Fruit fly (Drosophila melanogaster) whole organism, embryonic: Measurements from ENCODE around the gene RabX6.
A peak's percentile ranks its signal among the peaks of the same experiment; 100 is the strongest.

Experiments
- Adf1 ChIP-seq: fragments of 200-800 bp; sonication (Bioruptor generic); IDR thresholded peaks from 2 replicates; pipeline ENCODE4 v1.3.6; 2022; ENCODE audit warnings: missing biosample characterization, missing genetic modification characterization
- Awh ChIP-seq: fragments of 200-800 bp; sonication (Bioruptor generic); IDR thresholded peaks from 2 replicates; pipeline ENCODE4, ENCODE4 v1.3.6; 2022; ENCODE audit warnings: missing biosample characterization, missing genetic modification characterization
- Bgb ChIP-seq: fragments of 200-800 bp; sonication (Bioruptor generic); IDR thresholded peaks from 2 replicates; pipeline ENCODE4 v1.3.6; 2022; ENCODE audit warnings: missing biosample characterization, missing genetic modification characterization; ENCODE audit not compliant: partially characterized antibody
- CG1024 ChIP-seq: fragments of 200-800 bp; sonication (Bioruptor generic); IDR thresholded peaks from 2 replicates; pipeline ENCODE4 v1.3.6; 2022; ENCODE audit warnings: missing biosample characterization, missing genetic modification characterization
- CG10321 ChIP-seq: fragments of 200-800 bp; sonication (Bioruptor generic); IDR thresholded peaks from 2 replicates; pipeline ENCODE4 v1.3.6; 2022; ENCODE audit warnings: missing biosample characterization, missing genetic modification characterization
- CG11504 ChIP-seq: fragments of 200-800 bp; sonication (Bioruptor generic); optimal IDR thresholded peaks from 3 replicates; lab custom pipeline; 2019; ENCODE audit warnings: missing biosample characterization, mild to moderate bottlenecking, missing genetic modification characterization, moderate library complexity
- CG11560 ChIP-seq: fragments of 200-800 bp; sonication (Bioruptor generic); IDR thresholded peaks from 3 replicates; pipeline ENCODE4 v1.3.6; 2022; ENCODE audit warnings: missing biosample characterization, missing genetic modification characterization
- CG12299 ChIP-seq: fragments of 200-800 bp; sonication (Bioruptor generic); optimal IDR thresholded peaks from 2 replicates; lab custom pipeline; 2018; ENCODE audit warnings: missing biosample characterization, mild to moderate bottlenecking, missing genetic modification characterization
- CG12769 ChIP-seq: fragments of 200-800 bp; sonication (Bioruptor generic); optimal IDR thresholded peaks from 2 replicates; lab custom pipeline; 2019; ENCODE audit warnings: missing biosample characterization, mild to moderate bottlenecking, missing genetic modification characterization, moderate library complexity
- CG14710 ChIP-seq: fragments of 200-800 bp; sonication (Bioruptor generic); optimal IDR thresholded peaks from 3 replicates; lab custom pipeline; 2019; ENCODE audit warnings: missing biosample characterization, mild to moderate bottlenecking, missing genetic modification characterization, moderate library complexity
- CG15479 ChIP-seq: fragments of 200-800 bp; sonication (Bioruptor generic); optimal IDR thresholded peaks from 3 replicates; lab custom pipeline; 2019; ENCODE audit warnings: missing biosample characterization, mild to moderate bottlenecking, missing genetic modification characterization, moderate library complexity
- CG18599 ChIP-seq: fragments of 200-800 bp; sonication (Bioruptor generic); optimal IDR thresholded peaks from 3 replicates; lab custom pipeline; 2017; ENCODE audit warnings: missing biosample characterization, missing genetic modification characterization, mild to moderate bottlenecking, moderate library complexity, missing genetic modification reagents
- CG2678 ChIP-seq: fragments of 200-800 bp; sonication (Bioruptor generic); optimal IDR thresholded peaks from 3 replicates; lab custom pipeline; 2019; ENCODE audit warnings: missing biosample characterization, mild to moderate bottlenecking, missing genetic modification characterization, moderate library complexity
- CG5245 ChIP-seq: fragments of 200-800 bp; sonication (Bioruptor generic); optimal IDR thresholded peaks from 3 replicates; lab custom pipeline; 2016; ENCODE audit warnings: missing biosample characterization, missing genetic modification characterization
- CG5953 ChIP-seq: fragments of 200-800 bp; sonication (Bioruptor generic); IDR thresholded peaks from 2 replicates; pipeline ENCODE4 v1.3.6; 2022; ENCODE audit warnings: missing biosample characterization, missing genetic modification characterization
- CG6272 ChIP-seq: fragments of 200-800 bp; sonication (Bioruptor generic); IDR thresholded peaks from 2 replicates; pipeline ENCODE4 v1.3.6; 2022; ENCODE audit warnings: missing biosample characterization, missing genetic modification characterization
- CG8290 ChIP-seq, 3 experiments: fragments of 200-800 bp; sonication (Bioruptor generic); optimal IDR thresholded peaks; 2 replicates each; lab custom pipeline; 2016 to 2019; ENCODE audit warnings: missing biosample characterization in 3 of 3, missing genetic modification characterization in 3 of 3, mild to moderate bottlenecking in 2 of 3, moderate library complexity in 1 of 3
- CG8765 ChIP-seq: fragments of 200-800 bp; sonication (Bioruptor generic); IDR thresholded peaks from 2 replicates; pipeline ENCODE4 v1.3.6; 2022; ENCODE audit warnings: missing biosample characterization, missing genetic modification characterization
- CG9437 ChIP-seq: fragments of 200-800 bp; sonication (Bioruptor generic); optimal IDR thresholded peaks from 2 replicates; lab custom pipeline; 2018; ENCODE audit warnings: missing biosample characterization, mild to moderate bottlenecking, missing genetic modification characterization
- Dbx ChIP-seq: fragments of 200-800 bp; sonication (Bioruptor generic); IDR thresholded peaks from 3 replicates; pipeline ENCODE4 v1.3.6; 2022; ENCODE audit warnings: missing biosample characterization, missing genetic modification characterization
- HLHmδ ChIP-seq: fragments of 200-800 bp; sonication (Bioruptor generic); optimal IDR thresholded peaks from 2 replicates; lab custom pipeline; 2018; ENCODE audit warnings: missing biosample characterization, mild to moderate bottlenecking, missing genetic modification characterization, moderate library complexity
- Hr3 ChIP-seq: fragments of 200-800 bp; sonication (Bioruptor generic); optimal IDR thresholded peaks from 3 replicates; lab custom pipeline; 2016; ENCODE audit warnings: missing biosample characterization, missing genetic modification characterization
- Hr78 ChIP-seq, 2 experiments: fragments of 200-800 bp in 1 of 2; fragments of >200 bp in 1 of 2; sonication (Bioruptor generic) in 1 of 2; optimal IDR thresholded peaks; 2 replicates each; lab custom pipeline; 2017 to 2019; ENCODE audit warnings: missing biosample characterization in 2 of 2, missing genetic modification characterization in 2 of 2, mild to moderate bottlenecking in 1 of 2, moderate library complexity in 1 of 2
- Med ChIP-seq: fragments of 200-800 bp; sonication (Bioruptor generic); peaks from one replicate; lab custom pipeline; 2016; ENCODE audit warnings: missing biosample characterization, missing genetic modification characterization, mild to moderate bottlenecking, inconsistent platforms, moderate library complexity
- NFAT ChIP-seq: fragments of 200-800 bp; sonication (Bioruptor generic); IDR thresholded peaks from 2 replicates; pipeline ENCODE4 v1.3.6; 2022; ENCODE audit warnings: missing biosample characterization, missing genetic modification characterization
- Neu2 ChIP-seq: fragments of 200-800 bp; sonication (Bioruptor generic); optimal IDR thresholded peaks from 3 replicates; lab custom pipeline; 2016; ENCODE audit warnings: missing biosample characterization, missing genetic modification characterization, borderline replicate concordance
- Spps ChIP-seq: fragments of 200-800 bp; sonication (Bioruptor generic); optimal IDR thresholded peaks from 2 replicates; lab custom pipeline; 2018; ENCODE audit warnings: missing biosample characterization, mild to moderate bottlenecking, missing genetic modification characterization
- Trl ChIP-seq, 3 experiments: fragments of >200 bp in 2 of 3; fragments of 200-800 bp in 1 of 3; sonication (Bioruptor generic) in 1 of 3; optimal IDR thresholded peaks; 2 replicates in 1 of 3; 3 replicates in 2 of 3; lab custom pipeline; 2016 to 2017; ENCODE audit warnings: missing biosample characterization in 1 of 3, missing genetic modification characterization in 1 of 3
- cg ChIP-seq: fragments of 200-800 bp; sonication (Bioruptor generic); optimal IDR thresholded peaks from 3 replicates; lab custom pipeline; 2019; ENCODE audit warnings: missing biosample characterization, mild to moderate bottlenecking, missing genetic modification characterization, moderate library complexity
- ci ChIP-seq: fragments of 200-800 bp; sonication (Bioruptor generic); IDR thresholded peaks from 3 replicates; pipeline ENCODE4 v1.3.6; 2022; ENCODE audit warnings: missing biosample characterization, missing genetic modification characterization
- corto ChIP-seq: fragments of 200-800 bp; sonication (Bioruptor generic); optimal IDR thresholded peaks from 2 replicates; lab custom pipeline; 2016; ENCODE audit warnings: missing biosample characterization, mild to moderate bottlenecking, missing genetic modification characterization, moderate library complexity
- cwo ChIP-seq: fragments of 200-800 bp; sonication (Bioruptor generic); optimal IDR thresholded peaks from 3 replicates; lab custom pipeline; 2017; ENCODE audit warnings: missing biosample characterization, missing genetic modification characterization, mild to moderate bottlenecking, moderate library complexity, missing genetic modification reagents
- en ChIP-seq: fragments of 200-800 bp; sonication (Bioruptor generic); optimal IDR thresholded peaks from 2 replicates; lab custom pipeline; 2016; ENCODE audit warnings: missing biosample characterization, missing genetic modification characterization
- fd3F ChIP-seq: fragments of 200-800 bp; sonication (Bioruptor generic); optimal IDR thresholded peaks from 2 replicates; lab custom pipeline; 2018; ENCODE audit warnings: missing biosample characterization, mild to moderate bottlenecking, missing genetic modification characterization, moderate library complexity
- gcm ChIP-seq: fragments of 200-800 bp; sonication (Bioruptor generic); optimal IDR thresholded peaks from 2 replicates; lab custom pipeline; 2019; ENCODE audit warnings: missing biosample characterization, mild to moderate bottlenecking, missing genetic modification characterization, moderate library complexity
- gro ChIP-seq: fragments of 200-800 bp; sonication (Bioruptor generic); optimal IDR thresholded peaks from 2 replicates; lab custom pipeline; 2016; ENCODE audit warnings: missing biosample characterization, missing genetic modification characterization
- insv ChIP-seq, 2 experiments: fragments of 200-800 bp; sonication (Bioruptor generic); optimal IDR thresholded peaks; 3 replicates each; lab custom pipeline; 2016 to 2018; ENCODE audit warnings: missing biosample characterization in 2 of 2, missing genetic modification characterization in 2 of 2
- jigr1 ChIP-seq: fragments of 200-800 bp; sonication (Bioruptor generic); IDR thresholded peaks from 3 replicates; pipeline ENCODE4 v1.3.6; 2022; ENCODE audit warnings: missing biosample characterization, missing genetic modification characterization
- knrl ChIP-seq: fragments of 200-800 bp; sonication (Bioruptor generic); IDR thresholded peaks from 3 replicates; pipeline ENCODE4 v1.3.6; 2022; ENCODE audit warnings: missing biosample characterization, missing genetic modification characterization; ENCODE audit not compliant: partially characterized antibody
- otp ChIP-seq: fragments of 200-800 bp; sonication (Bioruptor generic); IDR thresholded peaks from 3 replicates; pipeline ENCODE4, ENCODE4 v1.3.6; 2022; ENCODE audit warnings: missing biosample characterization, missing genetic modification characterization
- p53 ChIP-seq: fragments of 200-800 bp; sonication (Bioruptor generic); optimal IDR thresholded peaks from 2 replicates; lab custom pipeline; 2016; ENCODE audit warnings: missing biosample characterization, missing genetic modification characterization
- run ChIP-seq: fragments of 200-800 bp; sonication (Bioruptor generic); optimal IDR thresholded peaks from 3 replicates; lab custom pipeline; 2018; ENCODE audit warnings: missing biosample characterization, mild to moderate bottlenecking, missing genetic modification characterization
- seq ChIP-seq: fragments of 200-800 bp; sonication (Bioruptor generic); IDR thresholded peaks from 2 replicates; pipeline ENCODE4 v1.3.6; 2022; ENCODE audit warnings: missing biosample characterization, missing genetic modification characterization
- sisA ChIP-seq: fragments of 200-800 bp; sonication (Bioruptor generic); IDR thresholded peaks from 2 replicates; pipeline ENCODE4 v1.3.6; 2022; ENCODE audit warnings: missing biosample characterization, missing genetic modification characterization
- stc ChIP-seq: fragments of 200-800 bp; sonication (Bioruptor generic); IDR thresholded peaks from 2 replicates; pipeline ENCODE4 v1.3.6; 2022; ENCODE audit warnings: missing biosample characterization, missing genetic modification characterization
- zen ChIP-seq: fragments of 200-800 bp; sonication (Bioruptor generic); optimal IDR thresholded peaks from 3 replicates; lab custom pipeline; 2018; ENCODE audit warnings: missing biosample characterization, mild to moderate bottlenecking, missing genetic modification characterization, moderate library complexity
- zfh2 ChIP-seq: fragments of 200-800 bp; sonication (Bioruptor generic); optimal IDR thresholded peaks from 2 replicates; lab custom pipeline; 2016; ENCODE audit warnings: missing biosample characterization, missing genetic modification characterization

Gene RabX6

DNA sequence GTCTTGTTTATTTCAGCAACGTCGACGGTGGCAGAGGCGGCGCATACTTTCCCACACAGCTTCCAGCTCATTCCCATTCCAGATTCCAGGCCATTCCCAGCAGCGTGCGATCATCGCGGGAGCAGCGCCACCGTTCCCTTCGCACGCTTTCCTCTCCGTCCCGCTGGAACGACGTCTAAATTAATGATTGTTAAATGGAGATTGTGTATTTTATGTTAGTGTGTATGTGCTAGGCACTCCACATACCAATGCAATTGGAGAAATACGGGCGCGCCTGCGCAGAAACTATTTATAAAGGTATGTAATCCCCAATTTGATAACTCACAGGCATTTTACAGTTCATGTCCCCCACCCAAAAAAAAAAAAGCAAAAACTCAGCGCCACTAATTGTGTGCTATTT, 48.9 kb upstream of the RabX6 start (continued):
- TF ChIP-seq CG18599 (GFP tag; lab: Kevin White, UChicago) (peak; percentile 8), CG5245 (peak; percentile 20), Adf1 (GFP tag; lab: Robert Waterston, UW) (peak; percentile 32; the same call in 1 of the 2 replicates), corto (no peak), HLHmδ (GFP tag; lab: Kevin White, UChicago) (peak; percentile 27), knrl (GFP tag; lab: Robert Waterston, UW) (0 out of 3 replicates have a peak, but pooled peaks have one; percentile 17), Med (peak; percentile 81), CG14710 (tag; lab: Kevin White, UChicago) (no peak), CG1024 (GFP tag; lab: Robert Waterston, UW) (0 out of 2 replicates have a peak, but pooled peaks have one; percentile 4), Bgb (GFP tag; lab: Robert Waterston, UW) (0 out of 2 replicates have a peak, but pooled peaks have one; percentile 13), en (no peak), CG8290 (GFP tag; optimal IDR thresholded peaks at IDR 0.05; lab: Kevin White, UChicago) (no peak), CG8290 (tag; optimal IDR thresholded peaks at IDR 0.05; lab: Kevin White, UChicago) (peak in 1 of 2 experiments; percentile 13), CG12769 (peak; percentile 98), CG5953 (GFP tag; lab: Robert Waterston, UW) (0 out of 2 replicates have a peak, but pooled peaks have one; percentile 10), gcm (GFP tag; lab: Kevin White, UChicago) (peak; percentile 30), ci (GFP tag; lab: Robert Waterston, UW) (peak; percentile 79), NFAT (0 out of 2 replicates have a peak, but pooled peaks have one; percentile 6), cg (GFP tag; lab: Kevin White, UChicago) (peak; percentile 58), Awh (GFP tag; lab: Robert Waterston, UW) (peak; percentile 61; the same call in 1 of the 2 replicates)

DNA sequence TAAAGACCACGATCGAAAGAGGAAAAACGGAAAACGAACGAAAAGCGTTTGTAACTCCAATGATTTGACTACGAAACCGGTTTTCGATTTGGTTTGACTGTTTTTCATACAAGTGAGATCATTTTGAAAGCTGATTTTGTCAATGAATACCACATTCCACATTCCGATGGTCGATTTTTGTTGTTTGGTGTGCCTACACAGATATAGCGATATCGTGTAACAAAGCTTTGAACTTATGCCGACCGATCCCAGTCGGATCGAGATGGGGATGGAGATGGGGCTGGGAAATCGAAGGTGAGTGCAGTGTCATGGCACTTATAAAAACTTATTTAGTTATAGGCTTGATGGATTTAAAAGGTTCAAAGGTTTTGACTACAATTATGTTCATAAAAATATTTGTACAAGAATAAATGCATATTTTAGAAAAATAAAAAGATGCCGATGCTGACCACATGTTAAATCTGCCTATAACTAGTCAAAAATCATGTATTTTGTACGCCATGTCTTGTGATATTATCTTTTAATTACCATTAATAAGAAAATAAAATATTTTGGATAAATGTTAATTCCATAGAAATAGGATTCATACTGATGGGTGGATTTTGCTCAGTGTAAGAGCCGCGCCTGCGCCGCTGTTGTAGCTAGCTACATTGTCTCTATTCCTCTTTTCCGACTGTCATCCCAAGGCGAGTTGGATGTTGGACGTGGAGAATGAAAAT, 48.0 kb upstream of the RabX6 start:
- TF ChIP-seq CG8765 (no peak), otp (GFP tag; lab: Robert Waterston, UW) (no peak), jigr1 (GFP tag; lab: Robert Waterston, UW) (no peak), Spps (no peak), zfh2 (no peak), Hr3 (GFP tag; lab: Kevin White, UChicago) (peak; percentile 61), run (no peak), CG6272 (GFP tag; lab: Robert Waterston, UW) (no peak; the same call in 1 of the 2 replicates), Neu2 (GFP tag; lab: Kevin White, UChicago) (no peak), zen (tag; lab: Kevin White, UChicago) (peak; percentile 3), cwo (GFP tag; lab: Kevin White, UChicago) (no peak), CG12299 (tag; lab: Kevin White, UChicago) (no peak), CG2678 (tag; lab: Kevin White, UChicago) (peak; percentile 71), p53 (GFP tag; lab: Kevin White, UChicago) (no peak), seq (GFP tag; lab: Robert Waterston, UW) (no peak), CG15479 (GFP tag; lab: Kevin White, UChicago) (no peak), gro (GFP tag; lab: Kevin White, UChicago) (no peak), Trl (optimal IDR thresholded peaks at IDR 0.05; lab: Kevin White, UChicago) (no peak), Trl (GFP tag; optimal IDR thresholded peaks at IDR 0.05; lab: Kevin White, UChicago) (no peak), Dbx (GFP tag; lab: Robert Waterston, UW) (no peak), Hr78 (GFP tag; optimal IDR thresholded peaks at IDR 0.05; lab: Kevin White, UChicago) (no peak), sisA (GFP tag; lab: Robert Waterston, UW) (peak; percentile 34; the same call in 1 of the 2 replicates), CG11560 (tag; lab: Robert Waterston, UW) (no peak), CG9437 (GFP tag; lab: Kevin White, UChicago) (peak; percentile 33), corto (no peak), fd3F (GFP tag; lab: Kevin White, UChicago) (peak; percentile 8), insv (GFP tag; optimal IDR thresholded peaks at IDR 0.05; lab: Kevin White, UChicago) (no peak), CG11504 (peak; percentile 81), CG10321 (GFP tag; lab: Robert Waterston, UW) (no peak), stc (GFP tag; lab: Robert Waterston, UW) (no peak; the same call in 1 of the 2 replicates)
